Fruit fly (Drosophila melanogaster): Measurements from ENCODE around the gene nab.

dm6 chr3L:4135857-4136256, 24.9 kb downstream of the nab start, which contains the start of gene RfC4:
- TF ChIP-seq Pif1B (GFP tag; optimal IDR thresholded peaks at IDR 0.05) = no peak
- TF ChIP-seq CG10348 (GFP tag; IDR thresholded peaks at IDR 0.05) = no peak
- no peak for TF ChIP-seq CG8301 (tag; optimal IDR thresholded peaks at IDR 0.05)
- TF ChIP-seq CG13204 (GFP tag; optimal IDR thresholded peaks at IDR 0.05) = no peak
- TF ChIP-seq CG4496 (GFP tag; IDR thresholded peaks at IDR 0.05) = no peak
- no peak for TF ChIP-seq CG34367 (tag; optimal IDR thresholded peaks at IDR 0.05)
- no peak for TF ChIP-seq CG9948 (tag; optimal IDR thresholded peaks at IDR 0.05)
- TF ChIP-seq Pif1A (GFP tag; optimal IDR thresholded peaks at IDR 0.05) = no peak
- TF ChIP-seq gl (tag; optimal IDR thresholded peaks at IDR 0.05) = no peak
- no peak for TF ChIP-seq CG15710 (tag; optimal IDR thresholded peaks at IDR 0.05)
- no peak for TF ChIP-seq EcR (GFP tag; optimal IDR thresholded peaks at IDR 0.05)
- TF ChIP-seq CG12605 (GFP tag; IDR thresholded peaks at IDR 0.05) = no peak
- TF ChIP-seq CG32121 (GFP tag; IDR thresholded peaks at IDR 0.05) = no peak
